Worm (Caenorhabditis elegans): ENCODE measurements around the gene ins-6.

The ins-6 gene

DNA sequence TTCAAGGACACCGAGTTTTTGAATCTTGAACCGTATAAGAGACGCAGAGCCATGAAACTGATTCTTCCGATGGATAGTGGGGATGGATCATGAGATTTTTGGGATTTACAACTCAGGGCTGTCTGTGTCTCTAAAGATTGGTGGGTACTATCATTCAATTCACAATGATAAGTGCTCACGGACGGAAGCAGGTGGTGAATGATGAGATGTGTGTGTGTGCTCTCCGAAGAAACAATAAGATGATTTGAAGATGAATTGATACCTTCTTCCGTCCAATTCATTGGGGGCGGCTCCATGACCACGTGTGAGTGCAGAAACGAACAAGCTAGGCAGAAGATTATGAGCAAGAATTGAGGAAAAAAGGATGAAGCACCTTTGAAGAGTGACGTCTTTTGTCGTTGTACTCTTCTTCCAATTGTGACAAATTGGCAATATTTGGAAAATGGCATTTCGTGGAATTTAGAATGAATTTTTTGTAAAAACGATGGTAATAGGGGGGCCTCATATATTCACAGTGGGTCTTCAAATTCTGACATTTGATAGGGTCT is 28.4 kb downstream of the ins-6 start:
- TF ChIP-seq unc-39 (tag; optimal IDR thresholded peaks at IDR 0.05) = no peak
- TF ChIP-seq ham-2 (GFP tag; optimal IDR thresholded peaks at IDR 0.05) = no peak
- TF ChIP-seq ztf-11 (tag; optimal IDR thresholded peaks at IDR 0.05) = no peak
- no peak for TF ChIP-seq sem-2 (GFP tag; optimal IDR thresholded peaks at IDR 0.05)
- TF ChIP-seq blmp-1 (tag; optimal IDR thresholded peaks at IDR 0.05) = no peak
- no peak for TF ChIP-seq elt-3 (tag; optimal IDR thresholded peaks at IDR 0.05)
- no peak for TF ChIP-seq cnd-1 (tag; optimal IDR thresholded peaks at IDR 0.05)
- TF ChIP-seq unc-120 (tag; optimal IDR thresholded peaks at IDR 0.05; ENCODE audit: poor library complexity, severe bottlenecking) = peak; percentile 64
- peak; percentile 36 for TF ChIP-seq hlh-1 (tag; optimal IDR thresholded peaks at IDR 0.05)
- TF ChIP-seq unc-62 (GFP tag; optimal IDR thresholded peaks at IDR 0.05) = peak; percentile 80

- TF ChIP-seq elt-1 (tag; optimal IDR thresholded peaks at IDR 0.05; ENCODE audit: borderline replicate concordance, insufficient read depth) (no peak), mab-5 (tag; optimal IDR thresholded peaks at IDR 0.05) (no peak)
Observed at ce11 chrII:6031106-6031505, 30.9 kb downstream of the ins-6 start, which contains the start of gene frpr-16. Gene frpr-16, minus strand, starts transcription at chrII:6031206.

- TF ChIP-seq ces-1 (GFP tag; optimal IDR thresholded peaks at IDR 0.05) (no peak), ham-2 (GFP tag; optimal IDR thresholded peaks at IDR 0.05) (no peak), sem-2 (GFP tag; optimal IDR thresholded peaks at IDR 0.05) (no peak), mab-5 (tag; optimal IDR thresholded peaks at IDR 0.05) (no peak), snpc-4 (tag; optimal IDR thresholded peaks at IDR 0.05) (no peak), unc-39 (tag; optimal IDR thresholded peaks at IDR 0.05) (no peak), elt-1 (tag; optimal IDR thresholded peaks at IDR 0.05; ENCODE audit: borderline replicate concordance, insufficient read depth) (no peak), cnd-1 (tag; optimal IDR thresholded peaks at IDR 0.05) (no peak), unc-62 (GFP tag; optimal IDR thresholded peaks at IDR 0.05) (no peak), zip-8 (tag; optimal IDR thresholded peaks at IDR 0.05) (no peak), sptf-1 (tag; optimal IDR thresholded peaks at IDR 0.05) (no peak), ceh-43 (GFP tag; optimal IDR thresholded peaks at IDR 0.05) (no peak), ceh-83 (GFP tag; optimal IDR thresholded peaks at IDR 0.05) (no peak), M03D4.4 (tag; optimal IDR thresholded peaks at IDR 0.05) (no peak), nhr-28 (tag; optimal IDR thresholded peaks at IDR 0.05) (no peak)
Observed at ce11 chrII:6043166-6043565, 42.9 kb downstream of the ins-6 start, which contains the start of gene R12C12.10. Gene R12C12.10, minus strand, starts transcription at chrII:6043266.

- TF ChIP-seq unc-39 (tag; optimal IDR thresholded peaks at IDR 0.05) = no peak
- no peak for TF ChIP-seq lin-32 (GFP tag; optimal IDR thresholded peaks at IDR 0.05)
- no peak for TF ChIP-seq ham-2 (GFP tag; optimal IDR thresholded peaks at IDR 0.05)
- no peak for TF ChIP-seq ces-1 (GFP tag; optimal IDR thresholded peaks at IDR 0.05)
- TF ChIP-seq mep-1 (tag; optimal IDR thresholded peaks at IDR 0.05) = no peak
- TF ChIP-seq sptf-1 (tag; optimal IDR thresholded peaks at IDR 0.05) = no peak
- no peak for TF ChIP-seq ceh-43 (GFP tag; optimal IDR thresholded peaks at IDR 0.05)
- TF ChIP-seq bed-3 (GFP tag; optimal IDR thresholded peaks at IDR 0.05) = no peak
Observed at ce11 chrII:6045048-6045447, 44.8 kb downstream of the ins-6 start, which contains the start of gene R12C12.5. Gene R12C12.5, minus strand, starts transcription at chrII:6045148.

ce11 chrII:6046023-6046631 is 45.9 kb downstream of the ins-6 start:
- TF ChIP-seq ces-1 (GFP tag; optimal IDR thresholded peaks at IDR 0.05) (peak; percentile 7), lsy-2 (tag; optimal IDR thresholded peaks at IDR 0.05) (no peak)

- TF ChIP-seq cnd-1 (tag; optimal IDR thresholded peaks at IDR 0.05) (peak; percentile 3), ceh-83 (GFP tag; optimal IDR thresholded peaks at IDR 0.05) (no peak), pha-4 (tag; optimal IDR thresholded peaks at IDR 0.05) (peak; percentile 38), ceh-43 (GFP tag; optimal IDR thresholded peaks at IDR 0.05) (peak; percentile 22), drap-1 (GFP tag; optimal IDR thresholded peaks at IDR 0.05) (no peak), bed-3 (GFP tag; optimal IDR thresholded peaks at IDR 0.05) (no peak), ces-1 (GFP tag; optimal IDR thresholded peaks at IDR 0.05) (peak; percentile 41), flh-1 (GFP tag; optimal IDR thresholded peaks at IDR 0.05) (no peak), mls-2 (tag; optimal IDR thresholded peaks at IDR 0.05) (peak; percentile 47), sptf-1 (tag; optimal IDR thresholded peaks at IDR 0.05) (peak; percentile 62), nhr-237 (tag; optimal IDR thresholded peaks at IDR 0.05) (peak; percentile 46), lin-13 (tag; optimal IDR thresholded peaks at IDR 0.05) (peak; percentile 78), lsy-2 (tag; optimal IDR thresholded peaks at IDR 0.05) (peak; percentile 67), M03D4.4 (tag; optimal IDR thresholded peaks at IDR 0.05) (peak; percentile 67), mep-1 (tag; optimal IDR thresholded peaks at IDR 0.05) (peak; percentile 74)
Observed at ce11 chrII:6047639-6048159, 47.5 kb downstream of the ins-6 start, which contains the start of the genes R12C12.6 and ran-5. Gene R12C12.6, minus strand, starts transcription at chrII:6047867. Gene ran-5, plus strand, starts transcription at chrII:6048109.
